Worm (Caenorhabditis elegans) whole organism, L4 larva: ENCODE measurements around the gene F07C6.3.

ENCODE experiments used
- D1046.2 ChIP-seq: fragments of 200-800 bp; sonication (Bioruptor generic); IDR thresholded peaks from 2 replicates; pipeline ENCODE4 v1.3.6; 2022; ENCODE audit warnings: missing genetic modification characterization, missing compliant biosample characterization
- F49E8.2 ChIP-seq: sonication (generic microtip); optimal IDR thresholded peaks from 2 replicates; lab custom pipeline; 2016; ENCODE audit warnings: missing compliant biosample characterization, mild to moderate bottlenecking, missing genetic modification characterization, borderline replicate concordance
- R02D3.7 ChIP-seq: fragments of 150-350 bp; sonication (generic microtip); optimal IDR thresholded peaks from 3 replicates; lab custom pipeline; 2014; ENCODE audit warnings: missing biosample characterization, missing genetic modification characterization
- T20F7.1 ChIP-seq: fragments of 200-800 bp; sonication (Bioruptor generic); optimal IDR thresholded peaks from 2 replicates; lab custom pipeline; 2018; ENCODE audit warnings: mild to moderate bottlenecking, missing genetic modification characterization, missing compliant biosample characterization
- Y105C5A.15 ChIP-seq: fragments of 200-800 bp; sonication (Bioruptor generic); IDR thresholded peaks from 2 replicates; pipeline ENCODE4 v1.3.6; 2022; ENCODE audit warnings: missing genetic modification characterization, missing compliant biosample characterization
- Y48G9A.11 ChIP-seq: fragments of 200-800 bp; sonication (Bioruptor generic); IDR thresholded peaks from 2 replicates; pipeline ENCODE4 v1.3.6; 2022; ENCODE audit warnings: missing genetic modification reagents, missing genetic modification characterization, missing compliant biosample characterization
- Y5F2A.4 ChIP-seq: fragments of 200-800 bp; sonication (Bioruptor generic); optimal IDR thresholded peaks from 2 replicates; lab custom pipeline; 2018; ENCODE audit warnings: mild to moderate bottlenecking, missing genetic modification characterization, missing compliant biosample characterization
- Y75B8A.6 ChIP-seq: fragments of 200-800 bp; sonication (Bioruptor generic); IDR thresholded peaks from 2 replicates; pipeline ENCODE4 v1.3.6; 2022; ENCODE audit warnings: missing genetic modification reagents, missing genetic modification characterization, missing compliant biosample characterization
- ZK337.2 ChIP-seq: fragments of 200-800 bp; sonication (Bioruptor generic); IDR thresholded peaks from 2 replicates; pipeline ENCODE4 v1.3.6; 2022; ENCODE audit warnings: missing genetic modification reagents, missing genetic modification characterization, missing compliant biosample characterization
- arid-1 ChIP-seq: fragments of 200-800 bp; sonication (Bioruptor generic); conservative IDR thresholded peaks from 2 replicates; pipeline ENCODE4 v1.3.6; 2022; ENCODE audit warnings: missing genetic modification reagents, missing genetic modification characterization, missing compliant biosample characterization
- attf-4 ChIP-seq: sonication (generic microtip); optimal IDR thresholded peaks from 3 replicates; lab custom pipeline; 2017; ENCODE audit warnings: missing biosample characterization, missing genetic modification characterization
- ceh-20 ChIP-seq: fragments of 200-800 bp; sonication (Bioruptor generic); IDR thresholded peaks from 2 replicates; pipeline ENCODE4 v1.3.6; 2022; ENCODE audit warnings: missing genetic modification reagents, missing genetic modification characterization, missing compliant biosample characterization
- ceh-28 ChIP-seq: fragments of 150-350 bp; optimal IDR thresholded peaks from 2 replicates; lab custom pipeline; 2014; ENCODE audit warnings: missing biosample characterization, missing genetic modification reagents, missing genetic modification characterization
- ceh-32 ChIP-seq: sonication (generic microtip); optimal IDR thresholded peaks from 2 replicates; lab custom pipeline; 2016; ENCODE audit warnings: mild to moderate bottlenecking, missing genetic modification characterization, missing compliant biosample characterization; ENCODE audit not compliant: poor library complexity
- ceh-82 ChIP-seq: sonication (generic microtip); optimal IDR thresholded peaks from 2 replicates; lab custom pipeline; 2017; ENCODE audit warnings: missing biosample characterization, missing genetic modification characterization
- daf-12 ChIP-seq: fragments of 150-350 bp; optimal IDR thresholded peaks from 2 replicates; lab custom pipeline; 2014; ENCODE audit warnings: missing biosample characterization, missing genetic modification reagents, missing genetic modification characterization
- daf-8 ChIP-seq: fragments of 200-800 bp; sonication (Bioruptor generic); IDR thresholded peaks from 2 replicates; pipeline ENCODE4 v1.3.6; 2022; ENCODE audit warnings: missing genetic modification characterization, missing compliant biosample characterization
- dmd-6 ChIP-seq: fragments of 200-800 bp; sonication (Bioruptor generic); IDR thresholded peaks from 2 replicates; pipeline ENCODE4 v1.3.6; 2022; ENCODE audit warnings: missing genetic modification reagents, missing genetic modification characterization, missing compliant biosample characterization
- dmd-8 ChIP-seq: fragments of 200-800 bp; sonication (Bioruptor generic); IDR thresholded peaks from 2 replicates; pipeline ENCODE4 v1.3.6; 2022; ENCODE audit warnings: missing genetic modification characterization, missing compliant biosample characterization
- egl-27 ChIP-seq: sonication (generic microtip); optimal IDR thresholded peaks from 3 replicates; lab custom pipeline; 2017; ENCODE audit warnings: missing biosample characterization, missing genetic modification reagents, missing genetic modification characterization
- fos-1 ChIP-seq: fragments of 150-350 bp; optimal IDR thresholded peaks from 2 replicates; lab custom pipeline; 2014; ENCODE audit warnings: missing biosample characterization, missing genetic modification characterization
- hlh-11 ChIP-seq: fragments of 200-800 bp; sonication (Bioruptor generic); optimal IDR thresholded peaks from 2 replicates; lab custom pipeline; 2018; ENCODE audit warnings: mild to moderate bottlenecking, missing genetic modification characterization, missing compliant biosample characterization
- lim-7 ChIP-seq: fragments of 200-800 bp; sonication (Bioruptor generic); IDR thresholded peaks from 2 replicates; pipeline ENCODE4 v1.3.6; 2022; ENCODE audit warnings: missing genetic modification characterization, missing compliant biosample characterization
- lin-1 ChIP-seq: fragments of 200-800 bp; sonication (Bioruptor generic); IDR thresholded peaks from 2 replicates; pipeline ENCODE4 v1.3.6; 2022; ENCODE audit warnings: missing genetic modification reagents, missing genetic modification characterization, missing compliant biosample characterization
- lin-38 ChIP-seq: fragments of 200-800 bp; sonication (Bioruptor generic); IDR thresholded peaks from 2 replicates; pipeline ENCODE4 v1.3.6; 2022; ENCODE audit warnings: missing genetic modification reagents, missing genetic modification characterization, missing compliant biosample characterization
- lir-3 ChIP-seq: sonication (generic microtip); optimal IDR thresholded peaks from 2 replicates; lab custom pipeline; 2016; ENCODE audit warnings: mild to moderate bottlenecking, missing genetic modification characterization, missing compliant biosample characterization
- mdt-29 ChIP-seq: fragments of 200-800 bp; sonication (Bioruptor generic); IDR thresholded peaks from 2 replicates; pipeline ENCODE4 v1.3.6; 2022; ENCODE audit warnings: missing genetic modification reagents, missing genetic modification characterization, missing compliant biosample characterization
- mep-1 ChIP-seq: fragments of 150-350 bp; sonication (generic microtip); optimal IDR thresholded peaks from 3 replicates; lab custom pipeline; 2014; ENCODE audit warnings: missing biosample characterization, missing genetic modification characterization
- mxl-2 ChIP-seq: fragments of 200-800 bp; sonication (Bioruptor generic); conservative IDR thresholded peaks from 2 replicates; pipeline ENCODE4 v1.3.6; 2022; ENCODE audit warnings: missing genetic modification reagents, missing genetic modification characterization, missing compliant biosample characterization
- mxl-3 ChIP-seq: fragments of 200-800 bp; sonication (Bioruptor generic); optimal IDR thresholded peaks from 2 replicates; lab custom pipeline; 2018; ENCODE audit warnings: mild to moderate bottlenecking, missing genetic modification characterization, missing compliant biosample characterization
- nhr-102 ChIP-seq: sonication (generic microtip); optimal IDR thresholded peaks from 2 replicates; lab custom pipeline; 2016; ENCODE audit warnings: mild to moderate bottlenecking, missing genetic modification characterization, moderate library complexity, missing compliant biosample characterization
- nhr-111 ChIP-seq: fragments of 200-800 bp; sonication (Bioruptor generic); optimal IDR thresholded peaks from 2 replicates; lab custom pipeline; 2018; ENCODE audit warnings: mild to moderate bottlenecking, missing genetic modification characterization, missing compliant biosample characterization
- nhr-6 ChIP-seq: fragments of 150-350 bp; optimal IDR thresholded peaks from 2 replicates; lab custom pipeline; 2014; ENCODE audit warnings: missing biosample characterization, missing genetic modification characterization
- nhr-77 ChIP-seq: fragments of 150-350 bp; optimal IDR thresholded peaks from 2 replicates; lab custom pipeline; 2014; ENCODE audit warnings: missing biosample characterization, missing genetic modification characterization
- rbr-2 ChIP-seq: sonication (generic microtip); optimal IDR thresholded peaks from 2 replicates; lab custom pipeline; 2016; ENCODE audit warnings: missing genotype, missing genetic modification characterization, missing compliant biosample characterization
- snpc-1.2 ChIP-seq: fragments of 200-800 bp; sonication (Bioruptor generic); IDR thresholded peaks from 2 replicates; pipeline ENCODE4 v1.3.6; 2022; ENCODE audit warnings: missing genetic modification reagents, missing genetic modification characterization, missing compliant biosample characterization
- snpc-4 ChIP-seq: fragments of 150-350 bp; optimal IDR thresholded peaks from 2 replicates; lab custom pipeline; 2014; ENCODE audit warnings: missing biosample characterization, missing genetic modification characterization
- unc-130 ChIP-seq: sonication (generic microtip); optimal IDR thresholded peaks from 2 replicates; lab custom pipeline; 2016; ENCODE audit warnings: missing genetic modification reagents, missing genetic modification characterization, missing compliant biosample characterization
- unc-62 ChIP-seq, 3 experiments: fragments of 150-350 bp in 1 of 3; sonication (generic microtip); optimal IDR thresholded peaks in 2 of 3; peaks in 1 of 3; 1 replicate in 1 of 3; 2 replicates in 2 of 3; lab custom pipeline; 2014 to 2017; ENCODE audit warnings: missing biosample characterization in 3 of 3, missing genetic modification characterization in 3 of 3, missing genetic modification reagents in 3 of 3, missing genotype in 1 of 3
- vab-7 ChIP-seq: fragments of 200-800 bp; sonication (Bioruptor generic); IDR thresholded peaks from 2 replicates; pipeline ENCODE4 v1.3.6; 2022; ENCODE audit warnings: missing genetic modification reagents, missing genetic modification characterization, missing compliant biosample characterization
- zfp-2 ChIP-seq: sonication (generic microtip); optimal IDR thresholded peaks from 2 replicates; lab custom pipeline; 2016; ENCODE audit warnings: mild to moderate bottlenecking, missing genetic modification characterization, missing compliant biosample characterization
- zip-2 ChIP-seq: fragments of 150-350 bp; optimal IDR thresholded peaks from 2 replicates; lab custom pipeline; 2014; ENCODE audit warnings: missing biosample characterization, missing genetic modification characterization

F07C6.3 gene

DNA sequence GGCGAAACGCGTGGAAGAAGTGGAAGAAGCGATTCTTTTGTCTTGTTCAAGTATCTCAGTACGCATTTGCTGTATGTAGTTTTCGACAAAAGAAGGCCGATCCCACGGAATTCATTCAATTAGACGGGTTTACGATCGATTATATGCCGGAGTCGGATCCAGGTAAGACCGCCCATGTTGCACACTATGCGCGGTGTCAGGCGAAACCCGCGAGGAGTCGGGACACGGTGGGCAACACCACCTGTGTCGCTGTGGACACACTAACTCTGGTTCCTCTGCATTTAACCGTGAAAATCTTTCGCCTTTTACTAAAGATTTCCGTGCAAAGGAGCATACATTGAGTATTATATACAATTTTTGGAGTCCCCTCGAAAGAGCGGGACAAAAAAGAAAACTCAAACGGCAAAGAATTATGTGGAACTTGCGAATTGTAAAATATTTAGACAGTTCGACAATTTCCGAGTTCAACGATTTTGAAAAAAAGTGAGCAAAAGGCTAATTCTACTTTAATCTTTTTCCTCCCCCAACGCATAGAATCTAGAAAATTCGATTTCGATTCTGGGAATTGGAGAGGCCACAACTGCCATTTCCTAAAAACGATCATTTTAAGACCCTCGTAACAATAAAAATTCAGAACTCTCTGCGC, 7.1 kb upstream of the F07C6.3 start (continued):
- TF ChIP-seq arid-1 (GFP tag; lab: Robert Waterston, UW) (peak; percentile 60; the same call in 1 of the 2 replicates), nhr-111 (GFP tag; lab: Kevin White, UChicago) (no peak), Y48G9A.11 (GFP tag; lab: Robert Waterston, UW) (peak; percentile 74), mxl-3 (GFP tag; lab: Kevin White, UChicago) (no peak), Y105C5A.15 (GFP tag; lab: Robert Waterston, UW) (no peak), snpc-1.2 (peak; percentile 95), vab-7 (GFP tag; lab: Robert Waterston, UW) (no peak), mdt-29 (GFP tag; lab: Robert Waterston, UW) (0 out of 2 replicates have a peak, but pooled peaks have one; percentile 29), lin-38 (GFP tag; lab: Robert Waterston, UW) (peak; percentile 15; the same call in 1 of the 2 replicates), unc-62 (GFP tag; optimal IDR thresholded peaks at IDR 0.05 in 1 of 2; lab: Kevin White, UChicago) (peak in 1 of 2 experiments; percentile 54), unc-62 (tag; optimal IDR thresholded peaks at IDR 0.05; lab: Kevin White, UChicago) (no peak), rbr-2 (no peak)

DNA sequence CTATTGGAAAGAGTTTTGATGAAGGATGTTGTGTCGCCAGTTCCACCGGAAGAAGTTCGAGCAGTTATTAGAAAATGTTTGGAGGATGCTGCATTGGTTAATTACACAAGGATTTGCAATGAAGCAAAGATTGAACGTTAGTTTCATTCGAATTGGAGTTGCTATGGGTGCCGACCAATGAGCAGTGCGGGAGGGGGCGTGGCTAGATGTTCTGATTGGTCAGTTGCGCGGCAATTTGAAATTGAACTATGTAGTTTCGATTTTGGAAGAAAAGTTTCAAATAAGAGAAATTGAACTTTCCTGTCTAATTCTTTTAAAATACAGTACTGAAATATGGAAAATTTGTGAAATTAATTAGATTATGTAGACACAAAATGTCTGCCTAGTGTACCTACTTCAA, 5.9 kb upstream of the F07C6.3 start:
- TF ChIP-seq lir-3 (tag; lab: Kevin White, UChicago) (no peak), unc-62 (GFP tag; optimal IDR thresholded peaks at IDR 0.05 in 1 of 2; lab: Kevin White, UChicago) (peak in 1 of 2 experiments; percentile 71), unc-62 (tag; optimal IDR thresholded peaks at IDR 0.05; lab: Kevin White, UChicago) (no peak)

DNA sequence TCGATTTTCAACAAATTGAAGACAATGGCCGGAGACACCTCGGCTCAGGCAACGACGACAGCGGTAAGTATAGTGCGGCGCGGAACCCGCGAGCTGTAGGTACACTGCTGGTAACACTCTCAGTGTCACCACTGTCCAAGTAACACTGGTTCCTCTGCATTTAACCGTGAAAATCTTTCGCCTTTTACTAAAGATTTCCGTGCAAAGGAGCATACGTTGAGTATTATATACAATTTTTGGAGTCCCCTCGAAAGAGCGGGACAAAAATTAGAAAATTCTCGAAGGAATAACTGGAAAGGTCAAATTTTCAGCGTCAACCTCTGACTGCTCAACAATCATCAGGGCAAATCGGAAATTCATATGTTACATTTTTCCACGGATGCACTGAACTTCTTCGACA, 3.0 kb upstream of the F07C6.3 start:
- no peak for TF ChIP-seq Y5F2A.4 (GFP tag; lab: Kevin White, UChicago)
- no peak for TF ChIP-seq fos-1 (tag; lab: Kevin White, UChicago)
- no peak for TF ChIP-seq dmd-6 (GFP tag; lab: Robert Waterston, UW)
- TF ChIP-seq F49E8.2 (tag; lab: Kevin White, UChicago): peak; percentile 75
- TF ChIP-seq Y75B8A.6 (GFP tag; lab: Robert Waterston, UW): no peak
- no peak for TF ChIP-seq D1046.2 (GFP tag; lab: Robert Waterston, UW)
- no peak for TF ChIP-seq nhr-102
- peak; percentile 36; the same call in 1 of the 2 replicates for TF ChIP-seq Y48G9A.11 (GFP tag; lab: Robert Waterston, UW)
- no peak for TF ChIP-seq daf-8 (GFP tag; lab: Robert Waterston, UW)
- TF ChIP-seq ZK337.2 (GFP tag; lab: Robert Waterston, UW): no peak
- no peak for TF ChIP-seq ceh-32 (tag; lab: Kevin White, UChicago)
- TF ChIP-seq mdt-29 (GFP tag; lab: Robert Waterston, UW): peak; percentile 42; the same call in 1 of the 2 replicates
- TF ChIP-seq snpc-1.2: peak; percentile 92
- TF ChIP-seq egl-27: no peak
- no peak for TF ChIP-seq ceh-20 (GFP tag; lab: Robert Waterston, UW)
- no peak for TF ChIP-seq hlh-11 (tag; lab: Kevin White, UChicago)
- TF ChIP-seq mep-1: no peak
- peak; percentile 33; the same call in 1 of the 2 replicates for TF ChIP-seq lin-38 (GFP tag; lab: Robert Waterston, UW)
- no peak for TF ChIP-seq unc-130 (GFP tag; lab: Kevin White, UChicago)
- no peak for TF ChIP-seq lim-7 (GFP tag; lab: Robert Waterston, UW)
- no peak for TF ChIP-seq lin-1 (GFP tag; lab: Robert Waterston, UW)
- TF ChIP-seq nhr-111 (GFP tag; lab: Kevin White, UChicago): no peak
- TF ChIP-seq nhr-6 (tag; lab: Kevin White, UChicago): no peak
- no peak for TF ChIP-seq daf-12
- TF ChIP-seq dmd-8 (GFP tag; lab: Robert Waterston, UW): no peak
- no peak for TF ChIP-seq mxl-2 (GFP tag; lab: Robert Waterston, UW)
- no peak for TF ChIP-seq ceh-28 (tag; lab: Kevin White, UChicago)
- peak; percentile 19 for TF ChIP-seq snpc-4 (tag; lab: Kevin White, UChicago)
- no peak for TF ChIP-seq T20F7.1
- no peak for TF ChIP-seq ceh-82 (tag; lab: Kevin White, UChicago)
- no peak for TF ChIP-seq zfp-2 (tag; lab: Kevin White, UChicago)
- TF ChIP-seq zip-2 (tag; lab: Kevin White, UChicago): no peak
- no peak for TF ChIP-seq attf-4 (tag; lab: Kevin White, UChicago)
- no peak for TF ChIP-seq R02D3.7 (tag; lab: Kevin White, UChicago)
- no peak for TF ChIP-seq nhr-77 (tag; lab: Kevin White, UChicago)
- TF ChIP-seq, all 104 proteins: peak for 6
